Fruit fly (Drosophila melanogaster) whole organism, embryonic: ENCODE results near the gene CG6791.

Source experiments
- Ada2b ChIP-seq: fragments of 200-800 bp; sonication (Bioruptor generic); IDR thresholded peaks from 2 replicates; pipeline ENCODE4 v1.3.6; 2022; ENCODE audit warnings: missing biosample characterization, missing genetic modification characterization
- Antp ChIP-seq: fragments of 200-800 bp; sonication (Bioruptor generic); optimal IDR thresholded peaks from 3 replicates; lab custom pipeline; 2016; ENCODE audit warnings: missing biosample characterization, missing genetic modification characterization
- B-H1 ChIP-seq: fragments of 200-800 bp; sonication (Bioruptor generic); IDR thresholded peaks from 3 replicates; pipeline ENCODE4 v1.3.6; 2022; ENCODE audit warnings: missing biosample characterization, missing genetic modification characterization
- CG11247 ChIP-seq: fragments of 200-800 bp; sonication (Bioruptor generic); IDR thresholded peaks from 2 replicates; pipeline ENCODE4 v1.3.6; 2022; ENCODE audit warnings: missing biosample characterization, missing genetic modification characterization
- CG12659 ChIP-seq: fragments of 200-800 bp; sonication (Bioruptor generic); optimal IDR thresholded peaks from 3 replicates; lab custom pipeline; 2017; ENCODE audit warnings: mild to moderate bottlenecking, missing biosample characterization, missing genetic modification reagents, missing genetic modification characterization
- CG12769 ChIP-seq: fragments of 200-800 bp; sonication (Bioruptor generic); optimal IDR thresholded peaks from 2 replicates; lab custom pipeline; 2019; ENCODE audit warnings: missing biosample characterization, mild to moderate bottlenecking, missing genetic modification characterization, moderate library complexity
- CG14050 ChIP-seq: fragments of 200-800 bp; sonication (Bioruptor generic); IDR thresholded peaks from 3 replicates; pipeline ENCODE4 v1.3.6; 2022; ENCODE audit warnings: missing biosample characterization, missing genetic modification characterization
- CG14710 ChIP-seq: fragments of 200-800 bp; sonication (Bioruptor generic); optimal IDR thresholded peaks from 3 replicates; lab custom pipeline; 2019; ENCODE audit warnings: missing biosample characterization, mild to moderate bottlenecking, missing genetic modification characterization, moderate library complexity
- CG17359 ChIP-seq: fragments of 200-800 bp; sonication (Bioruptor generic); optimal IDR thresholded peaks from 3 replicates; lab custom pipeline; 2018; ENCODE audit warnings: missing biosample characterization, mild to moderate bottlenecking, missing genetic modification characterization, moderate library complexity
- CG2116 ChIP-seq: fragments of 200-800 bp; sonication (Bioruptor generic); optimal IDR thresholded peaks from 3 replicates; lab custom pipeline; 2018; ENCODE audit warnings: missing biosample characterization, mild to moderate bottlenecking, missing genetic modification characterization
- CG2202 ChIP-seq: fragments of 200-800 bp; sonication (Bioruptor generic); optimal IDR thresholded peaks from 2 replicates; lab custom pipeline; 2018; ENCODE audit warnings: missing biosample characterization, mild to moderate bottlenecking, missing genetic modification characterization
- CG31224 ChIP-seq: fragments of 200-800 bp; sonication (Bioruptor generic); IDR thresholded peaks from 2 replicates; pipeline ENCODE4 v1.3.6; 2022; ENCODE audit warnings: missing biosample characterization, missing genetic modification characterization
- CG32532 ChIP-seq: fragments of 200-800 bp; sonication (Bioruptor generic); IDR thresholded peaks from 2 replicates; pipeline ENCODE4 v1.3.6; 2022; ENCODE audit warnings: missing biosample characterization, missing genetic modification characterization
- CG32767 ChIP-seq: fragments of 200-800 bp; sonication (Bioruptor generic); IDR thresholded peaks from 2 replicates; pipeline ENCODE4 v1.3.6; 2022; ENCODE audit warnings: missing biosample characterization, missing genetic modification characterization
- CG33557 ChIP-seq: fragments of 200-800 bp; sonication (Bioruptor generic); optimal IDR thresholded peaks from 2 replicates; lab custom pipeline; 2019; ENCODE audit warnings: missing biosample characterization, mild to moderate bottlenecking, missing genetic modification characterization, moderate library complexity
- CG3847 ChIP-seq: fragments of 200-800 bp; sonication (Bioruptor generic); IDR thresholded peaks from 2 replicates; pipeline ENCODE4 v1.3.6; 2022; ENCODE audit warnings: missing biosample characterization, missing genetic modification characterization
- CG4730 ChIP-seq: fragments of 200-800 bp; sonication (Bioruptor generic); IDR thresholded peaks from 2 replicates; pipeline ENCODE4 v1.3.6; 2022; ENCODE audit warnings: missing biosample characterization, missing genetic modification characterization
- CG5245 ChIP-seq: fragments of 200-800 bp; sonication (Bioruptor generic); optimal IDR thresholded peaks from 3 replicates; lab custom pipeline; 2016; ENCODE audit warnings: missing biosample characterization, missing genetic modification characterization
- CG7745 ChIP-seq: fragments of 200-800 bp; sonication (Bioruptor generic); optimal IDR thresholded peaks from 2 replicates; lab custom pipeline; 2018; ENCODE audit warnings: missing biosample characterization, mild to moderate bottlenecking, missing genetic modification characterization, moderate library complexity
- CG7987 ChIP-seq: fragments of 200-800 bp; sonication (Bioruptor generic); optimal IDR thresholded peaks from 2 replicates; lab custom pipeline; 2018; ENCODE audit warnings: missing biosample characterization, mild to moderate bottlenecking, missing genetic modification characterization, moderate library complexity
- CG9609 ChIP-seq: fragments of 200-800 bp; sonication (Bioruptor generic); optimal IDR thresholded peaks from 3 replicates; lab custom pipeline; 2016; ENCODE audit warnings: missing biosample characterization, missing genetic modification characterization
- D19B ChIP-seq: fragments of 200-800 bp; sonication (Bioruptor generic); optimal IDR thresholded peaks from 2 replicates; lab custom pipeline; 2017; ENCODE audit warnings: missing biosample characterization, mild to moderate bottlenecking, missing genetic modification characterization
- Dll ChIP-seq: fragments of 200-800 bp; sonication (Bioruptor generic); IDR thresholded peaks from 4 replicates; pipeline ENCODE4 v1.3.6; 2022; ENCODE audit warnings: missing biosample characterization, missing genetic modification characterization; ENCODE audit not compliant: partially characterized antibody
- HmgD ChIP-seq: fragments of 200-800 bp; sonication (Bioruptor generic); optimal IDR thresholded peaks from 3 replicates; lab custom pipeline; 2016; ENCODE audit warnings: missing biosample characterization, missing genetic modification characterization
- Hmx ChIP-seq: fragments of 200-800 bp; sonication (Bioruptor generic); optimal IDR thresholded peaks from 2 replicates; lab custom pipeline; 2016; ENCODE audit warnings: missing biosample characterization, missing genetic modification characterization
- Nf-YC ChIP-seq: fragments of 200-800 bp; optimal IDR thresholded peaks from 3 replicates; lab custom pipeline; 2019; ENCODE audit warnings: missing biosample characterization, mild to moderate bottlenecking, missing genetic modification characterization, moderate library complexity
- NfI ChIP-seq: fragments of 200-800 bp; sonication (Bioruptor generic); optimal IDR thresholded peaks from 3 replicates; lab custom pipeline; 2018; ENCODE audit warnings: missing biosample characterization, mild to moderate bottlenecking, missing genetic modification characterization, moderate library complexity
- Oaz ChIP-seq: fragments of 200-800 bp; sonication (Bioruptor generic); IDR thresholded peaks from 2 replicates; pipeline ENCODE4 v1.3.6; 2022; ENCODE audit warnings: missing biosample characterization, missing genetic modification characterization
- Spps ChIP-seq: fragments of 200-800 bp; sonication (Bioruptor generic); optimal IDR thresholded peaks from 2 replicates; lab custom pipeline; 2018; ENCODE audit warnings: missing biosample characterization, mild to moderate bottlenecking, missing genetic modification characterization
- ase ChIP-seq: fragments of 200-800 bp; sonication (Bioruptor generic); IDR thresholded peaks from 3 replicates; pipeline ENCODE4 v1.3.6; 2022; ENCODE audit warnings: missing biosample characterization, missing genetic modification characterization
- br ChIP-seq: fragments of >200 bp; optimal IDR thresholded peaks from 2 replicates; lab custom pipeline; 2017
- btn ChIP-seq: fragments of 200-800 bp; sonication (Bioruptor generic); optimal IDR thresholded peaks from 2 replicates; lab custom pipeline; 2016; ENCODE audit warnings: missing biosample characterization, missing genetic modification characterization
- cas ChIP-seq: fragments of 200-800 bp; sonication (Bioruptor generic); IDR thresholded peaks from 2 replicates; pipeline ENCODE4 v1.3.6; 2022; ENCODE audit warnings: missing biosample characterization, missing genetic modification characterization
- cg ChIP-seq: fragments of 200-800 bp; sonication (Bioruptor generic); optimal IDR thresholded peaks from 3 replicates; lab custom pipeline; 2019; ENCODE audit warnings: missing biosample characterization, mild to moderate bottlenecking, missing genetic modification characterization, moderate library complexity
- chif ChIP-seq, 2 experiments: fragments of 200-800 bp; sonication (Bioruptor generic); optimal IDR thresholded peaks; 3 replicates each; lab custom pipeline; 2016; ENCODE audit warnings: missing biosample characterization in 2 of 2, missing genetic modification characterization in 2 of 2
- ci ChIP-seq: fragments of 200-800 bp; sonication (Bioruptor generic); IDR thresholded peaks from 3 replicates; pipeline ENCODE4 v1.3.6; 2022; ENCODE audit warnings: missing biosample characterization, missing genetic modification characterization
- dm ChIP-seq: fragments of 200-800 bp; sonication (Bioruptor generic); optimal IDR thresholded peaks from 3 replicates; lab custom pipeline; 2016; ENCODE audit warnings: missing biosample characterization, missing genetic modification characterization
- dysf ChIP-seq: fragments of 200-800 bp; sonication (Bioruptor generic); IDR thresholded peaks from 3 replicates; pipeline ENCODE4 v1.3.6; 2022; ENCODE audit warnings: missing biosample characterization, missing genetic modification characterization
- esg ChIP-seq: fragments of 200-800 bp; sonication (Bioruptor generic); conservative IDR thresholded peaks from 2 replicates; pipeline ENCODE4 v1.3.6; 2022; ENCODE audit warnings: missing biosample characterization, missing genetic modification characterization
- fd102C ChIP-seq: fragments of 200-800 bp; sonication (Bioruptor generic); optimal IDR thresholded peaks from 2 replicates; lab custom pipeline; 2018; ENCODE audit warnings: missing biosample characterization, mild to moderate bottlenecking, missing genetic modification characterization, moderate library complexity
- fd64A ChIP-seq: fragments of 200-800 bp; sonication (Bioruptor generic); optimal IDR thresholded peaks from 3 replicates; lab custom pipeline; 2018; ENCODE audit warnings: missing biosample characterization, mild to moderate bottlenecking, missing genetic modification characterization
- ind ChIP-seq: fragments of 200-800 bp; sonication (Bioruptor generic); optimal IDR thresholded peaks from 3 replicates; lab custom pipeline; 2016; ENCODE audit warnings: missing biosample characterization, missing genetic modification characterization
- lilli ChIP-seq: fragments of 200-800 bp; sonication (Bioruptor generic); optimal IDR thresholded peaks from 3 replicates; lab custom pipeline; 2016; ENCODE audit warnings: missing biosample characterization, missing genetic modification characterization
- lola ChIP-seq, 3 experiments: fragments of >200 bp in 2 of 3; fragments of 200-800 bp in 1 of 3; sonication (Bioruptor generic) in 1 of 3; optimal IDR thresholded peaks; 2 replicates each; lab custom pipeline; 2017 to 2019; ENCODE audit warnings: missing biosample characterization in 3 of 3, missing genetic modification characterization in 3 of 3, mild to moderate bottlenecking in 1 of 3, moderate library complexity in 1 of 3
- p53 ChIP-seq: fragments of 200-800 bp; sonication (Bioruptor generic); optimal IDR thresholded peaks from 2 replicates; lab custom pipeline; 2016; ENCODE audit warnings: missing biosample characterization, missing genetic modification characterization
- scrt ChIP-seq: fragments of 200-800 bp; sonication (Bioruptor generic); optimal IDR thresholded peaks from 2 replicates; lab custom pipeline; 2018; ENCODE audit warnings: missing biosample characterization, mild to moderate bottlenecking, missing genetic modification characterization, moderate library complexity
- sug ChIP-seq: fragments of 200-800 bp; optimal IDR thresholded peaks from 2 replicates; lab custom pipeline; 2019; ENCODE audit warnings: missing biosample characterization, mild to moderate bottlenecking, missing genetic modification characterization, moderate library complexity
- wdn ChIP-seq: fragments of 200-800 bp; sonication (Bioruptor generic); IDR thresholded peaks from 2 replicates; pipeline ENCODE4 v1.3.6; 2022; ENCODE audit warnings: missing biosample characterization, missing genetic modification characterization
- wek ChIP-seq: fragments of 200-800 bp; sonication (Bioruptor generic); optimal IDR thresholded peaks from 3 replicates; lab custom pipeline; 2018; ENCODE audit warnings: missing biosample characterization, mild to moderate bottlenecking, missing genetic modification characterization, moderate library complexity
- zfh1 ChIP-seq: fragments of 200-800 bp; sonication (Bioruptor generic); IDR thresholded peaks from 3 replicates; pipeline ENCODE4 v1.3.6; 2022; ENCODE audit warnings: missing biosample characterization, missing genetic modification characterization
- zfh2 ChIP-seq: fragments of 200-800 bp; sonication (Bioruptor generic); optimal IDR thresholded peaks from 2 replicates; lab custom pipeline; 2016; ENCODE audit warnings: missing biosample characterization, missing genetic modification characterization

Gene CG6791

dm6 chr3R:11568873-11569450 lies 21.0 kb downstream of the CG6791 start, which contains the start of gene Mrp4 (continued):
- TF ChIP-seq CG33557 (GFP tag; lab: Kevin White, UChicago) = peak; percentile 8
- peak; percentile 38 for TF ChIP-seq sug
- no peak for TF ChIP-seq cg (GFP tag; lab: Kevin White, UChicago)
- TF ChIP-seq CG17359 (tag; lab: Kevin White, UChicago) = peak; percentile 16
- TF ChIP-seq Hmx = no peak
- no peak for TF ChIP-seq Oaz (GFP tag; lab: Robert Waterston, UW)
- TF ChIP-seq NfI = no peak
- TF ChIP-seq CG32767 (GFP tag; lab: Robert Waterston, UW) = no peak
- TF ChIP-seq ind (GFP tag; lab: Kevin White, UChicago) = no peak
- peak; percentile 38 for TF ChIP-seq Nf-YC (tag; lab: Kevin White, UChicago)
- TF ChIP-seq CG3847 = 0 out of 2 replicates have a peak, but pooled peaks have one; percentile 20
- TF ChIP-seq HmgD (GFP tag; lab: Kevin White, UChicago) = no peak
- TF ChIP-seq CG31224 = no peak
- TF ChIP-seq fd102C (GFP tag; lab: Kevin White, UChicago) = no peak
- peak; percentile 39; the same call in 1 of the 2 replicates for TF ChIP-seq wdn
- TF ChIP-seq lola (GFP tag; optimal IDR thresholded peaks at IDR 0.05; lab: Kevin White, UChicago) = no peak
- no peak for TF ChIP-seq Antp (GFP tag; lab: Kevin White, UChicago)
- no peak for TF ChIP-seq CG14710 (tag; lab: Kevin White, UChicago)
- no peak for TF ChIP-seq CG7987 (GFP tag; lab: Kevin White, UChicago)
- no peak for TF ChIP-seq p53 (GFP tag; lab: Kevin White, UChicago)
- TF ChIP-seq CG2116 (GFP tag; lab: Kevin White, UChicago) = no peak
- TF ChIP-seq Spps (tag; lab: Kevin White, UChicago) = no peak
- TF ChIP-seq btn (GFP tag; lab: Kevin White, UChicago) = peak; percentile 40
- TF ChIP-seq zfh1 (GFP tag; lab: Robert Waterston, UW) = peak; percentile 39; the same call in 1 of the 3 replicates
- TF ChIP-seq cas (GFP tag; lab: Robert Waterston, UW) = no peak
- no peak for TF ChIP-seq zfh2 (GFP tag; lab: Kevin White, UChicago)
- TF ChIP-seq CG32532 = peak; percentile 78; the same call in 1 of the 2 replicates
- TF ChIP-seq dm (GFP tag; lab: Kevin White, UChicago) = peak; percentile 37
- no peak; the same call in 2 of the 3 replicates for TF ChIP-seq B-H1 (GFP tag; lab: Robert Waterston, UW)
- TF ChIP-seq CG9609 (GFP tag; lab: Kevin White, UChicago) = no peak
- TF ChIP-seq ase (GFP tag; lab: Robert Waterston, UW) = peak; percentile 41; the same call in 1 of the 3 replicates
- no peak for TF ChIP-seq esg (GFP tag; lab: Robert Waterston, UW)
- no peak; the same call in 2 of the 3 replicates for TF ChIP-seq dysf (GFP tag; lab: Robert Waterston, UW)
- TF ChIP-seq fd64A (GFP tag; lab: Kevin White, UChicago) = no peak
- no peak for TF ChIP-seq CG14050 (GFP tag; lab: Robert Waterston, UW)
- TF ChIP-seq D19B (GFP tag; lab: Kevin White, UChicago) = no peak
- TF ChIP-seq CG4730 (GFP tag; lab: Robert Waterston, UW) = no peak
- no peak for TF ChIP-seq CG12659 (GFP tag; lab: Kevin White, UChicago)
- peak; percentile 64 for TF ChIP-seq CG2202 (tag; lab: Kevin White, UChicago)
- peak; percentile 39 for TF ChIP-seq lilli (GFP tag; lab: Kevin White, UChicago)
- TF ChIP-seq wek = peak; percentile 82
- no peak for TF ChIP-seq chif (GFP tag; optimal IDR thresholded peaks at IDR 0.05; lab: Kevin White, UChicago)
- peak; percentile 27 for TF ChIP-seq scrt (GFP tag; lab: Kevin White, UChicago)
- no peak for TF ChIP-seq br (lab: Kevin White, UChicago)
- no peak for TF ChIP-seq CG5245 (GFP tag; lab: Kevin White, UChicago)
- peak; percentile 66; the same call in 3 of the 4 replicates for TF ChIP-seq Dll
- TF ChIP-seq CG11247 (GFP tag; lab: Robert Waterston, UW) = peak; percentile 58
- peak; percentile 15; the same call in 1 of the 2 replicates for TF ChIP-seq Ada2b
- TF ChIP-seq ci (GFP tag; lab: Robert Waterston, UW) = peak; percentile 85
- peak; percentile 70 for TF ChIP-seq CG12769
- no peak for TF ChIP-seq CG7745
